Fruit fly (Drosophila melanogaster) whole organism, embryonic: ENCODE data around the gene Tep2.

Experiments used
- CG10959 ChIP-seq: fragments of 200-800 bp; sonication (Bioruptor generic); IDR thresholded peaks from 2 replicates; pipeline ENCODE4 v1.3.6; 2022; ENCODE audit warnings: missing biosample characterization, missing genetic modification characterization
- CG12104 ChIP-seq: fragments of 200-800 bp; sonication (Bioruptor generic); optimal IDR thresholded peaks from 3 replicates; lab custom pipeline; 2016; ENCODE audit warnings: missing biosample characterization, missing genetic modification characterization
- cato ChIP-seq: fragments of 200-800 bp; sonication (Bioruptor generic); optimal IDR thresholded peaks from 2 replicates; lab custom pipeline; 2016; ENCODE audit warnings: missing biosample characterization, missing genetic modification characterization, borderline replicate concordance
- sens ChIP-seq: fragments of 200-800 bp; sonication (Bioruptor generic); peaks from one replicate; lab custom pipeline; 2016; ENCODE audit warnings: missing biosample characterization, missing genetic modification characterization

- no peak for TF ChIP-seq sens (GFP tag; lab: Kevin White, UChicago)
- TF ChIP-seq CG10959 (GFP tag; lab: Robert Waterston, UW), result no peak
- no peak for TF ChIP-seq cato (GFP tag; lab: Kevin White, UChicago)
- no peak for TF ChIP-seq CG12104 (GFP tag; lab: Kevin White, UChicago)
Measured at dm6 chr2L:7744208-7744607, 42.8 kb upstream of the Tep2 start.
